Worm (Caenorhabditis elegans) whole organism, mixed stage, embryonic: ENCODE data around the gene arrd-5.

ENCODE experiments used
- mls-2 ChIP-seq: sonication (generic microtip); optimal IDR thresholded peaks from 2 replicates; lab custom pipeline; 2016; ENCODE audit warnings: mild to moderate bottlenecking, missing genetic modification characterization, moderate library complexity, missing compliant biosample characterization
- pha-4 ChIP-seq: fragments of 150-350 bp; optimal IDR thresholded peaks from 2 replicates; lab custom pipeline; 2018; ENCODE audit warnings: missing biosample characterization, missing genetic modification reagents, missing genetic modification characterization
- snpc-4 ChIP-seq: fragments of 150-350 bp; optimal IDR thresholded peaks from 2 replicates; lab custom pipeline; 2014; ENCODE audit warnings: missing biosample characterization, missing genetic modification characterization
- unc-39 ChIP-seq: fragments of 150-350 bp; optimal IDR thresholded peaks from 2 replicates; lab custom pipeline; 2014; ENCODE audit warnings: missing biosample characterization, missing genetic modification characterization

DNA sequence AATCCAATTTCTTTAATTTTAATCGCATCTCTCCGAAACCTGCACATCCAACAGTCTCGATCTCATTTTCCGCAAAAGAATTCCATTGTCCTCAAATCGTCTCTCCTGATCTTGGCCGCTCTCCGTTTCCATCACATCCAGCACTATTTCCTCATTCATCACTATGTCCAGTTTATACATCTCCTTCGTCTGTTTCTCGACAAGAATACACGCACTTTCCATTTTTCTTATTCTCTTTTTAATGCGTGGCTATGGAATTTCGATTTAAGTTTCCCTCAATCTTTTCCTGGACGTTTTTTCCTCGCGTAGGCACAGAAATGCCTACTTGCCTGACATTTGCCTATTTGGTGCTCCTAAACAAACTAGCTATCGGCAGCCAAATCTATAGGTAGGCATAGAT is 44.8 kb downstream of the arrd-5 start:
- TF ChIP-seq unc-39 (tag; lab: Kevin White, UChicago) (no peak), mls-2 (tag; lab: Kevin White, UChicago) (no peak), pha-4 (tag; lab: Kevin White, UChicago) (no peak), snpc-4 (tag; lab: Kevin White, UChicago) (no peak)
